Fruit fly (Drosophila melanogaster) whole organism: Measurements from ENCODE around the gene Ptp99A.

Source experiments
- CG8478 ChIP-seq: fragments of >200 bp; optimal IDR thresholded peaks from 2 replicates; lab custom pipeline; 2018; ENCODE audit warnings: inconsistent platforms
- Dll ChIP-seq: fragments of >200 bp; optimal IDR thresholded peaks from 2 replicates; lab custom pipeline; 2017
- EcR ChIP-seq, 2 experiments: fragments of >200 bp; optimal IDR thresholded peaks; 2 replicates each; lab custom pipeline; 2017; ENCODE audit warnings: missing biosample characterization in 2 of 2, missing genetic modification characterization in 2 of 2, missing genetic modification reagents in 2 of 2
- pan ChIP-seq: fragments of >200 bp; optimal IDR thresholded peaks from 2 replicates; lab custom pipeline; 2017
- psq ChIP-seq: fragments of >200 bp; optimal IDR thresholded peaks from 2 replicates; lab custom pipeline; 2017
- usp ChIP-seq: fragments of >200 bp; optimal IDR thresholded peaks from 2 replicates; lab custom pipeline; 2017; ENCODE audit warnings: missing biosample characterization, missing genetic modification characterization, mixed read lengths

The Ptp99A gene

dm6 chr3R:29495815-29496214, 118.4 kb downstream of the Ptp99A start:
- no peak for TF ChIP-seq Dll (lab: Kevin White, UChicago)
- no peak for TF ChIP-seq EcR (GFP tag; optimal IDR thresholded peaks at IDR 0.05; lab: Kevin White, UChicago)
- TF ChIP-seq pan (lab: Kevin White, UChicago) = no peak
- TF ChIP-seq psq (lab: Kevin White, UChicago) = no peak
- no peak for TF ChIP-seq CG8478 (lab: Kevin White, UChicago)
- no peak for TF ChIP-seq usp (GFP tag; lab: Kevin White, UChicago)

DNA sequence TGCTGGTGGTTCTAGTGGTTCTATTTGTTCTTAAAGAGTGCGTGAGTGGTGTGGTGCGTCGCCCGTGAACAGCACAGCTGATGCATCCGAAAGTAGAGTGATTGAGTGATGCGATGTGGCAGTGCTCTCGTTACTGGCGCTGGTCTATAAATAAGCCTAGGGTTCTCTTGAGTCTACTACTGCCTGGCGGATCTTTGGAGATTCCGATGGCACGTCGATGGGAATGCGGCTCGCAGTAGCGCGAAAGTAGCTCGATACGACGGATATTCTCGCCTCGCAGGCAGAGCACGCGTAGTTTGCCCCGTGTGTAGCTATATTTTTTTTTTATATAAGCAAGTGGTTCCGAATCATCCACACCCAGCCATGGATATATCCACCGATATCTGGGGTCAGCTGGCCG, 118.9 kb downstream of the Ptp99A start:
- TF ChIP-seq EcR (GFP tag; optimal IDR thresholded peaks at IDR 0.05; lab: Kevin White, UChicago) (no peak), Dll (lab: Kevin White, UChicago) (no peak), CG8478 (lab: Kevin White, UChicago) (no peak), psq (lab: Kevin White, UChicago) (no peak), usp (GFP tag; lab: Kevin White, UChicago) (no peak), pan (lab: Kevin White, UChicago) (no peak)

DNA sequence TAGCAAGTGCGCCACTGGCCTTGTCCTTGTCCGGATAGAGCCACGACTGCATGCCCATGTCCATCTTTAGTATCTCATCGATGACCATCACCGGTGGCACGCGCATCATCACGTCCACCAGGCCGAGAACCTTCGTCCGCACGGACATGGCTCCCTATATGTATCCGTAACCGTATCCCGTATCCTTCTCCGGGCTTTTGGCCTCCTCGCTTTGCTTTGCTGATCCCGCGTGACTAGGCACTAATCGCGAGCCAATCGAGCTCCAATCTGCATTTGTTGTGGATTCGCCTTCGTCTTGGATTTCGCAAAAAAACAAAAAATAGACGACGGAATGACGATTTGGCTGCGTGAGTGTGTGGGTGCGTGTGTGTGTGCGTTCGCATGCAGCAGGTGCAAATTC, 125.5 kb downstream of the Ptp99A start:
- TF ChIP-seq CG8478 (lab: Kevin White, UChicago) (no peak), EcR (GFP tag; optimal IDR thresholded peaks at IDR 0.05; lab: Kevin White, UChicago) (no peak), Dll (lab: Kevin White, UChicago) (no peak), usp (GFP tag; lab: Kevin White, UChicago) (no peak), psq (lab: Kevin White, UChicago) (no peak), pan (lab: Kevin White, UChicago) (no peak)

DNA sequence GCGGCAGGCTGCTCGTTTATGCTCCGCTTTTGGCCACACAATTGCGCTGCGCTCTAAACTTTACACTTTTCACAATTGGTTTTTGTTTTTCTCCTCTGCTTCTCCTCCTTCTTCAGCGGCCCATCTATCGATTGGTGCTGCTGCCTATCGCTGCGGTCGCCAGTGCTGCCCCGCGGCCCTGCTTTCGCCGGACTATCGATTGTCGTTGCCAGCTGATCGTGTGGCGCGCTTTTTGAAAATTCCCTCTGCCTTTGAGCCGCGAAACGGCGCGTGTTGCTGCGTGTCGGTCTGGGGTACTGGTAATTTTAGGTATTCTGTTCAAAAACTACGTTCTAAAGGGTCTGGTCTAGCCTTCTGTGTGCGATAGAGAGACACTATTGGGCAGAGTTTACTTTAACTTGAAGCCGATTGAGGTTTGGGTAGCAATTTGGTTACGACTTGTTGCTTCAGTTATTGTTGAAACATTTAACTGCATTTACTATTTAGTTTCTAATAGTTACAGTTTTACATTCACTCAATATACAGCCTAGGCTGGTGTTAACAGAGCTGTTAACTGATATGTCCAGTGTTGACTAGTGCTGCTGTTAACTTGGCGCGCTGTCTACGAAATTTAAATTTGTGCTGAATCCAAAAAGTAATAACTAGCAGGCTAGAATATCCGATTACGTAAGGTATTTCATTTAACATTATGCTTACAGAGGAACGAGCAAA, 126.1 kb downstream of the Ptp99A start, which contains the start of gene Trc8:
TSS of gene Trc8 (minus strand) at position 392 of the 711 bp plus-strand sequence.
- no peak for TF ChIP-seq pan (lab: Kevin White, UChicago)
- no peak for TF ChIP-seq EcR (GFP tag; optimal IDR thresholded peaks at IDR 0.05; lab: Kevin White, UChicago)
- TF ChIP-seq usp (GFP tag; lab: Kevin White, UChicago) = no peak
- TF ChIP-seq Dll (lab: Kevin White, UChicago) = no peak
- TF ChIP-seq psq (lab: Kevin White, UChicago) = no peak
- no peak for TF ChIP-seq CG8478 (lab: Kevin White, UChicago)

DNA sequence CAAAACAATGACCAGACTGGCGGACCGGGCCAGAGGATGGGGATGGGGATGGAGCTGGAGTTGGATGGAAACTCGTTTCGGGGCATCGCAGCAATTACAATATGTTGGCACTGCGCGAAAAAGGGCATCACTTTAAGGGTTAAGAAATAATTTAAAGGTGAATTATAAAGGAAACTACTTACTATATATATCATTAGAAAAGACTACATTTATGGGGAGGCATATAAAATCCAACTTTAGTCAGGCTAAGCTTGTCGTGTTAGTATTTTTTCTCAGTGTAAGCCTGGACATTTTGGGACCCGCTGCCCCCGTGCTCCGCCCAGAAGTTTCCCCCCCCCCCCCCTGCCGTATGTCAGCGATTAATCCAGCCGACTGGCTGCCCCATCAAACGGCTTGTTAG, 129.1 kb downstream of the Ptp99A start:
- TF ChIP-seq Dll (lab: Kevin White, UChicago) (peak; percentile 35), psq (lab: Kevin White, UChicago) (no peak)

dm6 chr3R:29508551-29509266, 131.3 kb downstream of the Ptp99A start:
- TF ChIP-seq EcR (GFP tag; optimal IDR thresholded peaks at IDR 0.05; lab: Kevin White, UChicago) = no peak
- TF ChIP-seq pan (lab: Kevin White, UChicago) = no peak
- no peak for TF ChIP-seq usp (GFP tag; lab: Kevin White, UChicago)
- no peak for TF ChIP-seq Dll (lab: Kevin White, UChicago)
- TF ChIP-seq psq (lab: Kevin White, UChicago) = no peak
- TF ChIP-seq CG8478 (lab: Kevin White, UChicago) = no peak

DNA sequence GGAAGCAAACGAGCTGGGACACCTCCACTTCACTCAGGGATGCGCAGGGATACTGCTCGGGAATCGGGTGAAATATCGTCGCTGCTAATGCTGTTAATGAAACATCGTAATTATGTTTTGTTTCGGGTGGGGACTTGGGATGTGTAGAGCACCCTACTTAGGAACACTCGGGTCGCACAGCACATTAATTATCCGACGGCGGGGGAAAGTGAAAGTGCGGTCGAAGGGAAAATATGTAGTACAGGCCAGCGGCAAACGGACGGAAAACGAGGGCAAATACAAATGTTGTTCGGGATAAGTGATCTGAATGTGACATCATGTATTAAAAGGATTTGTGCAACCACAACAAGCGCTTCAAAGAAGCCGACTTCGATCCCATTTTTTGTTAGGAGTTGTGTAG, 134.0 kb downstream of the Ptp99A start:
- TF ChIP-seq psq (lab: Kevin White, UChicago) (no peak), usp (GFP tag; lab: Kevin White, UChicago) (no peak), pan (lab: Kevin White, UChicago) (no peak), CG8478 (lab: Kevin White, UChicago) (no peak), Dll (lab: Kevin White, UChicago) (no peak), EcR (GFP tag; optimal IDR thresholded peaks at IDR 0.05; lab: Kevin White, UChicago) (no peak)

dm6 chr3R:29512306-29513044, 135.0 kb downstream of the Ptp99A start:
- TF ChIP-seq usp (GFP tag; lab: Kevin White, UChicago) (no peak), pan (lab: Kevin White, UChicago) (no peak), EcR (GFP tag; optimal IDR thresholded peaks at IDR 0.05; lab: Kevin White, UChicago) (no peak), psq (lab: Kevin White, UChicago) (no peak), CG8478 (lab: Kevin White, UChicago) (no peak), Dll (lab: Kevin White, UChicago) (no peak)

DNA sequence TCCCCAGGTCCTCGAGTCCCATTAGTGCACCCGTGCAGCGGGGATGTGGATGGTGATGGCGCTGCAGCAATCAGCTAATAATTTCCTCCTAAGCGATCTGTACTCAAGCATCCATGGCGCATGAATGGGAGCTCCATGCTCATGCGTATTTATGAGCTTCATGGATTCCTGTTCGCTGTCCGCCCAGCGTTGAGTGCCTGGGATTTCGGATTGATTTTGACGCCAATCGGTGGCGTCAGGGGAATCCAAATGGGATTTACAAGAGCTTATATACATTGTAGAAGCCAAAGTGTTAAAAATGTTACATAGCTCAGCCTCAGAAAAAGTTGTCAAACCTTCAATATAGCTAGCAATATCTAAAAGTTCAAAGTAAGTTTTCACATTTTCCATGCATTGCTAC, 138.0 kb downstream of the Ptp99A start, which contains the start of gene ND-20L:
TSS of gene ND-20L (plus strand) at position 301 of the 400 bp plus-strand sequence.
- TF ChIP-seq usp (GFP tag; lab: Kevin White, UChicago) (no peak), pan (lab: Kevin White, UChicago) (no peak), CG8478 (lab: Kevin White, UChicago) (no peak), Dll (lab: Kevin White, UChicago) (no peak), EcR (GFP tag; optimal IDR thresholded peaks at IDR 0.05; lab: Kevin White, UChicago) (no peak), psq (lab: Kevin White, UChicago) (no peak)

DNA sequence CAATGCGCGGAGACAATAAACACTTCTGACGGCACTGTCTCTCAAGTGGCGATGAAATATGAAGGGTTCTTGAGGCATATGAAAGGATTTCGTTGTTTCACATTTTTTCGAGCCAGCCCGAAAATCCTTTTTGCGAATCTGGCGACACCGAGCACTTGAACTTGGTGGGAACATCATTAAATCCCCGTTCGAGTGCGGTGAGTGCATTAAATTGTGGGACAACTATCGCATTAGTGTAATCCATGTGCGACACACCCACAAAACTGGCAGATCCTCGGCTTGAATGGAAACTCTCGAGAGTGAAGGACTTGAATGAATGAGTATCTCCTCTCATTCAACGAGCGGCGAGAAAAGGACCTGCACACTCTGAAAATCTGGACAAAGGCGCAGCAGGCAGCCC, 139.3 kb downstream of the Ptp99A start:
- no peak for TF ChIP-seq CG8478 (lab: Kevin White, UChicago)
- no peak for TF ChIP-seq pan (lab: Kevin White, UChicago)
- no peak for TF ChIP-seq EcR (GFP tag; optimal IDR thresholded peaks at IDR 0.05; lab: Kevin White, UChicago)
- no peak for TF ChIP-seq usp (GFP tag; lab: Kevin White, UChicago)
- TF ChIP-seq Dll (lab: Kevin White, UChicago) = no peak
- no peak for TF ChIP-seq psq (lab: Kevin White, UChicago)
